Fruit fly (Drosophila melanogaster) whole organism, embryonic: ENCODE measurements around the gene CG9799.

ENCODE experiments used
- CG11560 ChIP-seq: fragments of 200-800 bp; sonication (Bioruptor generic); IDR thresholded peaks from 3 replicates; pipeline ENCODE4 v1.3.6; 2022; ENCODE audit warnings: missing biosample characterization, missing genetic modification characterization
- CG11723 ChIP-seq: fragments of 200-800 bp; sonication (Bioruptor generic); optimal IDR thresholded peaks from 2 replicates; lab custom pipeline; 2017; ENCODE audit warnings: missing biosample characterization, mild to moderate bottlenecking, missing genetic modification characterization
- CG12155 ChIP-seq: fragments of 200-800 bp; sonication (Bioruptor generic); optimal IDR thresholded peaks from 3 replicates; lab custom pipeline; 2016; ENCODE audit warnings: missing biosample characterization, missing genetic modification characterization
- CG12659 ChIP-seq: fragments of 200-800 bp; sonication (Bioruptor generic); optimal IDR thresholded peaks from 3 replicates; lab custom pipeline; 2017; ENCODE audit warnings: mild to moderate bottlenecking, missing biosample characterization, missing genetic modification reagents, missing genetic modification characterization
- CG13287 ChIP-seq: fragments of 200-800 bp; sonication (Bioruptor generic); IDR thresholded peaks from 2 replicates; pipeline ENCODE4 v1.3.6; 2022; ENCODE audit warnings: missing biosample characterization, missing genetic modification characterization; ENCODE audit not compliant: partially characterized antibody
- CG16863 ChIP-seq: fragments of 200-800 bp; sonication (Bioruptor generic); optimal IDR thresholded peaks from 3 replicates; lab custom pipeline; 2016; ENCODE audit warnings: missing biosample characterization, missing genetic modification characterization
- CG17186 ChIP-seq: fragments of 200-800 bp; sonication (Bioruptor generic); optimal IDR thresholded peaks from 3 replicates; lab custom pipeline; 2017; ENCODE audit warnings: missing biosample characterization, missing genetic modification reagents, missing genetic modification characterization
- CG17568 ChIP-seq: fragments of 200-800 bp; sonication (Bioruptor generic); optimal IDR thresholded peaks from 2 replicates; lab custom pipeline; 2018; ENCODE audit warnings: missing biosample characterization, mild to moderate bottlenecking, missing genetic modification characterization, moderate library complexity
- CG18476 ChIP-seq: fragments of 200-800 bp; sonication (Bioruptor generic); optimal IDR thresholded peaks from 2 replicates; lab custom pipeline; 2016; ENCODE audit warnings: missing biosample characterization, mild to moderate bottlenecking, missing genetic modification characterization
- CG2129 ChIP-seq: fragments of 200-800 bp; sonication (Bioruptor generic); IDR thresholded peaks from 2 replicates; pipeline ENCODE4 v1.3.6; 2022; ENCODE audit warnings: missing biosample characterization, missing genetic modification characterization; ENCODE audit not compliant: partially characterized antibody
- CG30403 ChIP-seq: fragments of 200-800 bp; sonication (Bioruptor generic); optimal IDR thresholded peaks from 3 replicates; lab custom pipeline; 2016; ENCODE audit warnings: missing biosample characterization, missing genetic modification characterization
- CG31365 ChIP-seq: fragments of 200-800 bp; sonication (Bioruptor generic); optimal IDR thresholded peaks from 2 replicates; lab custom pipeline; 2018; ENCODE audit warnings: missing biosample characterization, mild to moderate bottlenecking, missing genetic modification characterization
- CG43689 ChIP-seq: fragments of 200-800 bp; sonication (Bioruptor generic); IDR thresholded peaks from 2 replicates; pipeline ENCODE4 v1.3.6; 2022; ENCODE audit warnings: missing biosample characterization, missing genetic modification characterization
- D ChIP-seq, 2 experiments: fragments of 200-800 bp in 1 of 2; fragments of >200 bp in 1 of 2; sonication (Bioruptor generic) in 1 of 2; optimal IDR thresholded peaks; 2 replicates in 1 of 2; 3 replicates in 1 of 2; lab custom pipeline; 2017; ENCODE audit warnings: mild to moderate bottlenecking in 1 of 2, missing biosample characterization in 1 of 2, missing genetic modification characterization in 1 of 2, missing genetic modification reagents in 1 of 2
- D19A ChIP-seq: fragments of 200-800 bp; optimal IDR thresholded peaks from 3 replicates; lab custom pipeline; 2019; ENCODE audit warnings: missing biosample characterization, mild to moderate bottlenecking, missing genetic modification characterization, moderate library complexity
- Doc2 ChIP-seq: fragments of 200-800 bp; sonication (Bioruptor generic); IDR thresholded peaks from 2 replicates; pipeline ENCODE4 v1.3.6; 2022; ENCODE audit warnings: missing biosample characterization, missing genetic modification characterization
- Dp ChIP-seq: fragments of 200-800 bp; sonication (Bioruptor generic); optimal IDR thresholded peaks from 2 replicates; lab custom pipeline; 2018; ENCODE audit warnings: missing biosample characterization, mild to moderate bottlenecking, missing genetic modification characterization, moderate library complexity
- Dref ChIP-seq: fragments of 200-800 bp; sonication (Bioruptor generic); IDR thresholded peaks from 2 replicates; pipeline ENCODE4 v1.3.6; 2022; ENCODE audit warnings: missing biosample characterization, missing genetic modification characterization
- Gug ChIP-seq: fragments of 200-800 bp; sonication (Bioruptor generic); IDR thresholded peaks from 4 replicates; pipeline ENCODE4 v1.3.6; 2022; ENCODE audit warnings: missing biosample characterization, missing genetic modification characterization
- H15 ChIP-seq: fragments of 200-800 bp; sonication (Bioruptor generic); IDR thresholded peaks from 3 replicates; pipeline ENCODE4 v1.3.6; 2022; ENCODE audit warnings: missing biosample characterization, missing genetic modification characterization
- Jarid2 ChIP-seq: fragments of 200-800 bp; sonication (Bioruptor generic); optimal IDR thresholded peaks from 3 replicates; lab custom pipeline; 2017; ENCODE audit warnings: mild to moderate bottlenecking, missing biosample characterization, missing genetic modification reagents, missing genetic modification characterization
- Nf-YA ChIP-seq: fragments of 200-800 bp; sonication (Bioruptor generic); IDR thresholded peaks from 2 replicates; pipeline ENCODE4 v1.3.6; 2022; ENCODE audit warnings: missing biosample characterization, missing genetic modification characterization
- Nf-YC ChIP-seq: fragments of 200-800 bp; optimal IDR thresholded peaks from 3 replicates; lab custom pipeline; 2019; ENCODE audit warnings: missing biosample characterization, mild to moderate bottlenecking, missing genetic modification characterization, moderate library complexity
- Oaz ChIP-seq: fragments of 200-800 bp; sonication (Bioruptor generic); IDR thresholded peaks from 2 replicates; pipeline ENCODE4 v1.3.6; 2022; ENCODE audit warnings: missing biosample characterization, missing genetic modification characterization
- Stat92E ChIP-seq, 3 experiments: fragments of >200 bp in 2 of 3; fragments of 200-800 bp in 1 of 3; sonication (Bioruptor generic) in 1 of 3; optimal IDR thresholded peaks; 2 replicates each; lab custom pipeline; 2017 to 2019; ENCODE audit warnings: missing biosample characterization in 3 of 3, missing genetic modification characterization in 3 of 3, mild to moderate bottlenecking in 1 of 3, moderate library complexity in 1 of 3
- ase ChIP-seq: fragments of 200-800 bp; sonication (Bioruptor generic); IDR thresholded peaks from 3 replicates; pipeline ENCODE4 v1.3.6; 2022; ENCODE audit warnings: missing biosample characterization, missing genetic modification characterization
- bbx ChIP-seq: fragments of 200-800 bp; sonication (Bioruptor generic); IDR thresholded peaks from 2 replicates; pipeline ENCODE4 v1.3.6; 2022; ENCODE audit warnings: missing biosample characterization, missing genetic modification characterization; ENCODE audit not compliant: partially characterized antibody
- caup ChIP-seq: fragments of 200-800 bp; sonication (Bioruptor generic); optimal IDR thresholded peaks from 3 replicates; lab custom pipeline; 2017; ENCODE audit warnings: missing biosample characterization, mild to moderate bottlenecking, missing genetic modification characterization, moderate library complexity; ENCODE audit not compliant: severe bottlenecking
- ems ChIP-seq: fragments of 200-800 bp; sonication (Bioruptor generic); optimal IDR thresholded peaks from 3 replicates; lab custom pipeline; 2016; ENCODE audit warnings: missing biosample characterization, missing genetic modification characterization
- esg ChIP-seq: fragments of 200-800 bp; sonication (Bioruptor generic); conservative IDR thresholded peaks from 2 replicates; pipeline ENCODE4 v1.3.6; 2022; ENCODE audit warnings: missing biosample characterization, missing genetic modification characterization
- gfzf ChIP-seq: fragments of 200-800 bp; sonication (Bioruptor generic); optimal IDR thresholded peaks from 2 replicates; lab custom pipeline; 2016; ENCODE audit warnings: missing biosample characterization, mild to moderate bottlenecking, missing genetic modification characterization, moderate library complexity
- lmd ChIP-seq: fragments of 200-800 bp; sonication (Bioruptor generic); IDR thresholded peaks from 2 replicates; pipeline ENCODE4 v1.3.6; 2022; ENCODE audit warnings: missing biosample characterization, missing genetic modification characterization
- maf-S ChIP-seq: fragments of 200-800 bp; sonication (Bioruptor generic); optimal IDR thresholded peaks from 2 replicates; lab custom pipeline; 2016; ENCODE audit warnings: missing biosample characterization, missing genetic modification characterization
- mld ChIP-seq: fragments of 200-800 bp; sonication (Bioruptor generic); IDR thresholded peaks from 3 replicates; pipeline ENCODE4 v1.3.6; 2022; ENCODE audit warnings: missing biosample characterization, missing genetic modification characterization; ENCODE audit not compliant: partially characterized antibody
- psq ChIP-seq: fragments of 200-800 bp; sonication (Bioruptor generic); optimal IDR thresholded peaks from 2 replicates; lab custom pipeline; 2017; ENCODE audit warnings: missing biosample characterization, missing genetic modification characterization
- pum ChIP-seq: fragments of 200-800 bp; sonication (Bioruptor generic); optimal IDR thresholded peaks from 2 replicates; lab custom pipeline; 2016; ENCODE audit warnings: missing biosample characterization, missing genetic modification characterization
- ranshi ChIP-seq: fragments of 200-800 bp; sonication (Bioruptor generic); IDR thresholded peaks from 2 replicates; pipeline ENCODE4 v1.3.6; 2022; ENCODE audit warnings: missing biosample characterization, missing genetic modification characterization
- sim ChIP-seq: fragments of 200-800 bp; sonication (Bioruptor generic); IDR thresholded peaks from 2 replicates; pipeline ENCODE4 v1.3.6; 2022; ENCODE audit warnings: missing biosample characterization, missing genetic modification characterization
- sima ChIP-seq: fragments of 200-800 bp; sonication (Bioruptor generic); optimal IDR thresholded peaks from 2 replicates; lab custom pipeline; 2016; ENCODE audit warnings: missing biosample characterization, missing genetic modification characterization
- sna ChIP-seq: fragments of 200-800 bp; sonication (Bioruptor generic); IDR thresholded peaks from 2 replicates; pipeline ENCODE4 v1.3.6; 2022; ENCODE audit warnings: missing biosample characterization, missing genetic modification characterization; ENCODE audit not compliant: partially characterized antibody
- stc ChIP-seq: fragments of 200-800 bp; sonication (Bioruptor generic); IDR thresholded peaks from 2 replicates; pipeline ENCODE4 v1.3.6; 2022; ENCODE audit warnings: missing biosample characterization, missing genetic modification characterization
- trem ChIP-seq: fragments of 200-800 bp; optimal IDR thresholded peaks from 3 replicates; lab custom pipeline; 2019; ENCODE audit warnings: missing biosample characterization, mild to moderate bottlenecking, missing genetic modification characterization, moderate library complexity
- unpg ChIP-seq: fragments of 200-800 bp; sonication (Bioruptor generic); optimal IDR thresholded peaks from 3 replicates; lab custom pipeline; 2018; ENCODE audit warnings: missing biosample characterization, mild to moderate bottlenecking, missing genetic modification characterization, moderate library complexity
- usp ChIP-seq: fragments of >200 bp; optimal IDR thresholded peaks from 2 replicates; lab custom pipeline; 2017; ENCODE audit warnings: missing biosample characterization, missing genetic modification characterization
- vfl ChIP-seq: fragments of 200-800 bp; sonication (Bioruptor generic); optimal IDR thresholded peaks from 2 replicates; lab custom pipeline; 2016; ENCODE audit warnings: missing biosample characterization, missing genetic modification characterization
- zf30C ChIP-seq: fragments of 200-800 bp; sonication (Bioruptor generic); optimal IDR thresholded peaks from 3 replicates; lab custom pipeline; 2018; ENCODE audit warnings: missing biosample characterization, mild to moderate bottlenecking, missing genetic modification characterization
- zfh1 ChIP-seq: fragments of 200-800 bp; sonication (Bioruptor generic); IDR thresholded peaks from 3 replicates; pipeline ENCODE4 v1.3.6; 2022; ENCODE audit warnings: missing biosample characterization, missing genetic modification characterization

The CG9799 gene

dm6 chr3R:13400902-13401721 lies 12.6 kb upstream of the CG9799 start (continued):
- TF ChIP-seq ems (GFP tag; lab: Kevin White, UChicago), result peak; percentile 73
- peak; percentile 89 for TF ChIP-seq pum (GFP tag; lab: Kevin White, UChicago)
- peak; percentile 74 for TF ChIP-seq Nf-YC (tag; lab: Kevin White, UChicago)
- peak in 1 of 3 experiments; percentile 45 for TF ChIP-seq Stat92E (GFP tag; optimal IDR thresholded peaks at IDR 0.05; lab: Kevin White, UChicago)
- TF ChIP-seq sna (GFP tag; lab: Robert Waterston, UW), result no peak; the same call in 1 of the 2 replicates
- peak; percentile 74 for TF ChIP-seq psq
- TF ChIP-seq sim, result peak; percentile 79
- TF ChIP-seq CG18476, result peak; percentile 71
- TF ChIP-seq CG30403 (GFP tag; lab: Kevin White, UChicago), result peak; percentile 95
- peak; percentile 66 for TF ChIP-seq ase (GFP tag; lab: Robert Waterston, UW)
- peak; percentile 57 for TF ChIP-seq sima
- TF ChIP-seq Dref (GFP tag; lab: Robert Waterston, UW), result no peak
- TF ChIP-seq CG17186 (GFP tag; lab: Kevin White, UChicago), result peak; percentile 55
- no peak for TF ChIP-seq D (optimal IDR thresholded peaks at IDR 0.05; lab: Kevin White, UChicago)
- peak; percentile 80 for TF ChIP-seq D (GFP tag; optimal IDR thresholded peaks at IDR 0.05; lab: Kevin White, UChicago)
- TF ChIP-seq mld, result no peak
- TF ChIP-seq CG11560 (tag; lab: Robert Waterston, UW), result peak; percentile 62; the same call in 2 of the 3 replicates
- TF ChIP-seq zfh1 (GFP tag; lab: Robert Waterston, UW), result peak; percentile 82
- TF ChIP-seq Doc2 (GFP tag; lab: Robert Waterston, UW), result no peak
- peak; percentile 90 for TF ChIP-seq CG16863 (GFP tag; lab: Kevin White, UChicago)
- 0 out of 2 replicates have a peak, but pooled peaks have one; percentile 14 for TF ChIP-seq Nf-YA
- peak; percentile 84 for TF ChIP-seq caup (GFP tag; lab: Kevin White, UChicago)
- peak; percentile 85 for TF ChIP-seq CG17568 (GFP tag; lab: Kevin White, UChicago)
- TF ChIP-seq unpg (GFP tag; lab: Kevin White, UChicago), result peak; percentile 92
- TF ChIP-seq CG2129 (GFP tag; lab: Robert Waterston, UW), result no peak
- TF ChIP-seq CG11723, result peak; percentile 85
- TF ChIP-seq gfzf (GFP tag; lab: Kevin White, UChicago), result no peak
- TF ChIP-seq esg (GFP tag; lab: Robert Waterston, UW), result peak; percentile 86
- peak; percentile 86; the same call in 1 of the 2 replicates for TF ChIP-seq stc
- TF ChIP-seq CG12659 (GFP tag; lab: Kevin White, UChicago), result peak; percentile 92
- TF ChIP-seq H15 (GFP tag; lab: Robert Waterston, UW), result peak; percentile 79
- peak; percentile 85 for TF ChIP-seq CG12155
- no peak for TF ChIP-seq Dp (GFP tag; lab: Kevin White, UChicago)
- peak; percentile 84 for TF ChIP-seq D19A (tag; lab: Kevin White, UChicago)
- TF ChIP-seq ranshi (GFP tag; lab: Robert Waterston, UW), result peak; percentile 74; the same call in 1 of the 2 replicates
- TF ChIP-seq zf30C (GFP tag; lab: Kevin White, UChicago), result peak; percentile 90
- peak; percentile 90 for TF ChIP-seq lmd
- TF ChIP-seq Jarid2 (GFP tag; lab: Kevin White, UChicago), result peak; percentile 43
- no peak for TF ChIP-seq usp
- peak; percentile 88 for TF ChIP-seq trem
- TF ChIP-seq Oaz, result peak; percentile 60; the same call in 1 of the 2 replicates
- peak; percentile 39; the same call in 1 of the 2 replicates for TF ChIP-seq CG43689
- peak; percentile 61; the same call in 3 of the 4 replicates for TF ChIP-seq Gug (GFP tag; lab: Robert Waterston, UW)
- peak; percentile 84 for TF ChIP-seq maf-S (GFP tag; lab: Kevin White, UChicago)
- TF ChIP-seq bbx, result no peak
- TF ChIP-seq CG13287 (GFP tag; lab: Robert Waterston, UW), result no peak
- peak; percentile 67 for TF ChIP-seq CG31365 (tag; lab: Kevin White, UChicago)
- peak; percentile 80 for TF ChIP-seq vfl
